Worm (Caenorhabditis elegans): Measurements from ENCODE around the gene F15H10.7.

- TF ChIP-seq nhr-28 (tag; optimal IDR thresholded peaks at IDR 0.05) (no peak), jun-1 (tag; optimal IDR thresholded peaks at IDR 0.05) (no peak)
Observed at ce11 chrV:10418961-10419360, 12.7 kb upstream of the F15H10.7 start, which contains the start of gene F15H10.5.
